Fruit fly (Drosophila melanogaster) whole organism, embryonic: ENCODE data around the gene RpL10Ab.
A peak's percentile ranks its signal among the peaks of the same experiment; 100 is the strongest.

Experiments
- Aef1 ChIP-seq: fragments of 200-800 bp; sonication (Bioruptor generic); IDR thresholded peaks from 3 replicates; pipeline ENCODE4 v1.3.6; 2022; ENCODE audit warnings: missing biosample characterization, missing genetic modification characterization
- CG10366 ChIP-seq: fragments of 200-800 bp; sonication (Bioruptor generic); IDR thresholded peaks from 2 replicates; pipeline ENCODE4 v1.3.6; 2022; ENCODE audit warnings: missing biosample characterization, missing genetic modification characterization
- CG10959 ChIP-seq: fragments of 200-800 bp; sonication (Bioruptor generic); IDR thresholded peaks from 2 replicates; pipeline ENCODE4 v1.3.6; 2022; ENCODE audit warnings: missing biosample characterization, missing genetic modification characterization
- CG11247 ChIP-seq: fragments of 200-800 bp; sonication (Bioruptor generic); IDR thresholded peaks from 2 replicates; pipeline ENCODE4 v1.3.6; 2022; ENCODE audit warnings: missing biosample characterization, missing genetic modification characterization
- CG11456 ChIP-seq: fragments of 200-800 bp; sonication (Bioruptor generic); IDR thresholded peaks from 3 replicates; pipeline ENCODE4 v1.3.6; 2022; ENCODE audit warnings: missing biosample characterization, missing genetic modification characterization
- CG11504 ChIP-seq: fragments of 200-800 bp; sonication (Bioruptor generic); optimal IDR thresholded peaks from 3 replicates; lab custom pipeline; 2019; ENCODE audit warnings: missing biosample characterization, mild to moderate bottlenecking, missing genetic modification characterization, moderate library complexity
- CG11695 ChIP-seq: fragments of 200-800 bp; sonication (Bioruptor generic); IDR thresholded peaks from 3 replicates; pipeline ENCODE4 v1.3.6; 2022; ENCODE audit warnings: missing biosample characterization, missing genetic modification characterization
- CG12391 ChIP-seq: fragments of 200-800 bp; sonication (Bioruptor generic); optimal IDR thresholded peaks from 3 replicates; lab custom pipeline; 2018; ENCODE audit warnings: missing biosample characterization, mild to moderate bottlenecking, missing genetic modification characterization, moderate library complexity
- CG14965 ChIP-seq: fragments of 200-800 bp; sonication (Bioruptor generic); optimal IDR thresholded peaks from 2 replicates; lab custom pipeline; 2016; ENCODE audit warnings: missing biosample characterization, missing genetic modification characterization, borderline replicate concordance
- CG1603 ChIP-seq: fragments of 200-800 bp; sonication (Bioruptor generic); optimal IDR thresholded peaks from 2 replicates; lab custom pipeline; 2019; ENCODE audit warnings: missing biosample characterization, mild to moderate bottlenecking, missing genetic modification characterization, moderate library complexity
- CG1647 ChIP-seq: fragments of 200-800 bp; sonication (Bioruptor generic); optimal IDR thresholded peaks from 3 replicates; lab custom pipeline; 2016; ENCODE audit warnings: missing biosample characterization, missing genetic modification characterization
- CG1792 ChIP-seq: fragments of 200-800 bp; sonication (Bioruptor generic); optimal IDR thresholded peaks from 2 replicates; lab custom pipeline; 2016; ENCODE audit warnings: missing biosample characterization, missing genetic modification characterization
- CG2116 ChIP-seq: fragments of 200-800 bp; sonication (Bioruptor generic); optimal IDR thresholded peaks from 3 replicates; lab custom pipeline; 2018; ENCODE audit warnings: missing biosample characterization, mild to moderate bottlenecking, missing genetic modification characterization
- CG2199 ChIP-seq: fragments of 200-800 bp; sonication (Bioruptor generic); IDR thresholded peaks from 3 replicates; pipeline ENCODE4 v1.3.6; 2022; ENCODE audit warnings: missing biosample characterization, missing genetic modification characterization
- CG3838 ChIP-seq: fragments of 200-800 bp; sonication (Bioruptor generic); optimal IDR thresholded peaks from 3 replicates; lab custom pipeline; 2016; ENCODE audit warnings: missing biosample characterization, missing genetic modification characterization
- CG6791 ChIP-seq: fragments of 200-800 bp; sonication (Bioruptor generic); IDR thresholded peaks from 3 replicates; pipeline ENCODE4 v1.3.6; 2022; ENCODE audit warnings: missing biosample characterization, missing genetic modification characterization; ENCODE audit not compliant: partially characterized antibody
- CG7556 ChIP-seq: fragments of 200-800 bp; sonication (Bioruptor generic); optimal IDR thresholded peaks from 2 replicates; lab custom pipeline; 2017; ENCODE audit warnings: missing biosample characterization, mild to moderate bottlenecking, missing genetic modification characterization
- CG9215 ChIP-seq: fragments of 200-800 bp; sonication (Bioruptor generic); IDR thresholded peaks from 2 replicates; pipeline ENCODE4 v1.3.6; 2022; ENCODE audit warnings: missing biosample characterization, missing genetic modification characterization
- CHES-1-like ChIP-seq: fragments of 200-800 bp; sonication (Bioruptor generic); optimal IDR thresholded peaks from 2 replicates; lab custom pipeline; 2016; ENCODE audit warnings: missing biosample characterization, missing genetic modification characterization
- CTCF ChIP-seq: fragments of 200-800 bp; sonication (Bioruptor generic); optimal IDR thresholded peaks from 2 replicates; lab custom pipeline; 2017; ENCODE audit warnings: missing biosample characterization, mild to moderate bottlenecking, missing genetic modification characterization, moderate library complexity
- CoRest ChIP-seq: fragments of 200-800 bp; sonication (Bioruptor generic); optimal IDR thresholded peaks from 3 replicates; lab custom pipeline; 2018; ENCODE audit warnings: missing biosample characterization, mild to moderate bottlenecking, missing genetic modification characterization, moderate library complexity
- CrebB ChIP-seq: fragments of 200-800 bp; sonication (Bioruptor generic); optimal IDR thresholded peaks from 3 replicates; lab custom pipeline; 2018; ENCODE audit warnings: missing biosample characterization, mild to moderate bottlenecking, missing genetic modification characterization
- Dfd ChIP-seq, 2 experiments: fragments of >200 bp; optimal IDR thresholded peaks; 2 replicates each; lab custom pipeline; 2017; ENCODE audit warnings: missing biosample characterization in 2 of 2, missing genetic modification characterization in 2 of 2
- HLH4C ChIP-seq: fragments of 200-800 bp; sonication (Bioruptor generic); IDR thresholded peaks from 3 replicates; pipeline ENCODE4 v1.3.6; 2022; ENCODE audit warnings: missing biosample characterization, missing genetic modification characterization; ENCODE audit not compliant: partially characterized antibody
- HLHmδ ChIP-seq: fragments of 200-800 bp; sonication (Bioruptor generic); optimal IDR thresholded peaks from 2 replicates; lab custom pipeline; 2018; ENCODE audit warnings: missing biosample characterization, mild to moderate bottlenecking, missing genetic modification characterization, moderate library complexity
- HmgD ChIP-seq: fragments of 200-800 bp; sonication (Bioruptor generic); optimal IDR thresholded peaks from 3 replicates; lab custom pipeline; 2016; ENCODE audit warnings: missing biosample characterization, missing genetic modification characterization
- Lhr ChIP-seq: fragments of 200-800 bp; sonication (Bioruptor generic); optimal IDR thresholded peaks from 3 replicates; lab custom pipeline; 2017; ENCODE audit warnings: mild to moderate bottlenecking, missing biosample characterization, missing genetic modification reagents, missing genetic modification characterization
- Meics ChIP-seq: fragments of 200-800 bp; sonication (Bioruptor generic); optimal IDR thresholded peaks from 2 replicates; lab custom pipeline; 2017; ENCODE audit warnings: missing biosample characterization, mild to moderate bottlenecking, missing genetic modification characterization
- NK7.1 ChIP-seq: fragments of 200-800 bp; sonication (Bioruptor generic); optimal IDR thresholded peaks from 3 replicates; lab custom pipeline; 2016; ENCODE audit warnings: missing biosample characterization, missing genetic modification characterization
- TFAM ChIP-seq: fragments of 200-800 bp; sonication (Bioruptor generic); optimal IDR thresholded peaks from 2 replicates; lab custom pipeline; 2017; ENCODE audit warnings: missing biosample characterization, missing genetic modification characterization, inconsistent platforms
- Vsx1 ChIP-seq: fragments of 200-800 bp; sonication (Bioruptor generic); optimal IDR thresholded peaks from 2 replicates; lab custom pipeline; 2017; ENCODE audit warnings: missing biosample characterization, mild to moderate bottlenecking, missing genetic modification characterization, missing genetic modification reagents
- Xbp1 ChIP-seq: fragments of 200-800 bp; sonication (Bioruptor generic); optimal IDR thresholded peaks from 3 replicates; lab custom pipeline; 2016; ENCODE audit warnings: missing biosample characterization, mild to moderate bottlenecking, missing genetic modification characterization
- bigmax ChIP-seq: fragments of 200-800 bp; sonication (Bioruptor generic); optimal IDR thresholded peaks from 2 replicates; lab custom pipeline; 2018; ENCODE audit warnings: missing biosample characterization, mild to moderate bottlenecking, missing genetic modification characterization
- bowl ChIP-seq: fragments of 200-800 bp; sonication (Bioruptor generic); IDR thresholded peaks from 2 replicates; pipeline ENCODE4 v1.3.6; 2022; ENCODE audit warnings: missing biosample characterization, missing genetic modification characterization
- cg ChIP-seq: fragments of 200-800 bp; sonication (Bioruptor generic); optimal IDR thresholded peaks from 3 replicates; lab custom pipeline; 2019; ENCODE audit warnings: missing biosample characterization, mild to moderate bottlenecking, missing genetic modification characterization, moderate library complexity
- chinmo ChIP-seq: fragments of 200-800 bp; sonication (Bioruptor generic); IDR thresholded peaks from 4 replicates; pipeline ENCODE4 v1.3.6; 2022; ENCODE audit warnings: missing biosample characterization, missing genetic modification characterization; ENCODE audit not compliant: partially characterized antibody
- chn ChIP-seq: fragments of 200-800 bp; sonication (Bioruptor generic); optimal IDR thresholded peaks from 2 replicates; lab custom pipeline; 2016; ENCODE audit warnings: missing biosample characterization, missing genetic modification characterization
- dm ChIP-seq: fragments of 200-800 bp; sonication (Bioruptor generic); optimal IDR thresholded peaks from 3 replicates; lab custom pipeline; 2016; ENCODE audit warnings: missing biosample characterization, missing genetic modification characterization
- emc ChIP-seq: fragments of 200-800 bp; sonication (Bioruptor generic); optimal IDR thresholded peaks from 2 replicates; lab custom pipeline; 2016; ENCODE audit warnings: missing biosample characterization, missing genetic modification characterization
- grau ChIP-seq: fragments of 200-800 bp; optimal IDR thresholded peaks from 3 replicates; lab custom pipeline; 2019; ENCODE audit warnings: missing biosample characterization, mild to moderate bottlenecking, missing genetic modification characterization, moderate library complexity
- ham ChIP-seq: fragments of 200-800 bp; sonication (Bioruptor generic); IDR thresholded peaks from 2 replicates; pipeline ENCODE4 v1.3.6; 2022; ENCODE audit warnings: missing biosample characterization, missing genetic modification characterization
- hbn ChIP-seq: fragments of 200-800 bp; sonication (Bioruptor generic); IDR thresholded peaks from 2 replicates; pipeline ENCODE4 v1.3.6; 2022; ENCODE audit warnings: missing biosample characterization, missing genetic modification characterization; ENCODE audit not compliant: partially characterized antibody
- kay ChIP-seq: fragments of 200-800 bp; sonication (Bioruptor generic); optimal IDR thresholded peaks from 2 replicates; lab custom pipeline; 2016; ENCODE audit warnings: missing biosample characterization, missing genetic modification characterization
- lab ChIP-seq: fragments of 200-800 bp; sonication (Bioruptor generic); optimal IDR thresholded peaks from 3 replicates; lab custom pipeline; 2017; ENCODE audit warnings: missing biosample characterization, missing genetic modification characterization, mild to moderate bottlenecking, moderate library complexity, missing genetic modification reagents
- mam ChIP-seq: fragments of 200-800 bp; sonication (Bioruptor generic); optimal IDR thresholded peaks from 3 replicates; lab custom pipeline; 2016; ENCODE audit warnings: missing biosample characterization, missing genetic modification characterization
- onecut ChIP-seq: fragments of 200-800 bp; sonication (Bioruptor generic); IDR thresholded peaks from 2 replicates; pipeline ENCODE4 v1.3.6; 2022; ENCODE audit warnings: missing biosample characterization, missing genetic modification characterization
- psq ChIP-seq: fragments of 200-800 bp; sonication (Bioruptor generic); optimal IDR thresholded peaks from 2 replicates; lab custom pipeline; 2017; ENCODE audit warnings: missing biosample characterization, missing genetic modification characterization
- repo ChIP-seq: fragments of 200-800 bp; sonication (Bioruptor generic); optimal IDR thresholded peaks from 2 replicates; lab custom pipeline; 2016; ENCODE audit warnings: missing biosample characterization, missing genetic modification characterization
- rib ChIP-seq: fragments of 200-800 bp; sonication (Bioruptor generic); IDR thresholded peaks from 2 replicates; pipeline ENCODE4 v1.3.6; 2022; ENCODE audit warnings: missing biosample characterization, missing genetic modification characterization
- scrt ChIP-seq: fragments of 200-800 bp; sonication (Bioruptor generic); optimal IDR thresholded peaks from 2 replicates; lab custom pipeline; 2018; ENCODE audit warnings: missing biosample characterization, mild to moderate bottlenecking, missing genetic modification characterization, moderate library complexity
- twi ChIP-seq: fragments of 200-800 bp; optimal IDR thresholded peaks from 2 replicates; lab custom pipeline; 2019; ENCODE audit warnings: missing biosample characterization, mild to moderate bottlenecking, missing genetic modification characterization, moderate library complexity
- yki ChIP-seq: fragments of >200 bp; optimal IDR thresholded peaks from 3 replicates; lab custom pipeline; 2018

RpL10Ab gene

dm6 chr3L:11789773-11790172, 32.9 kb upstream of the RpL10Ab start, which contains the start of gene Pi3K68D (continued):
- TF ChIP-seq mam (GFP tag; lab: Kevin White, UChicago), result peak; percentile 21
- no peak for TF ChIP-seq Aef1 (GFP tag; lab: Robert Waterston, UW)
- TF ChIP-seq CG11456 (GFP tag; lab: Robert Waterston, UW), result no peak
- peak; percentile 88 for TF ChIP-seq HLH4C (GFP tag; lab: Robert Waterston, UW)
- no peak for TF ChIP-seq dm
- peak; percentile 10 for TF ChIP-seq CrebB (tag; lab: Kevin White, UChicago)
- TF ChIP-seq Vsx1 (GFP tag; lab: Kevin White, UChicago), result no peak
- TF ChIP-seq chn (GFP tag; lab: Kevin White, UChicago), result no peak
- TF ChIP-seq CG1603 (tag; lab: Kevin White, UChicago), result peak; percentile 88
- TF ChIP-seq bowl, result no peak
- peak; percentile 94 for TF ChIP-seq CG6791 (GFP tag; lab: Robert Waterston, UW)
- no peak for TF ChIP-seq CG9215 (GFP tag; lab: Robert Waterston, UW)
- TF ChIP-seq lab (GFP tag; lab: Kevin White, UChicago), result no peak
- no peak for TF ChIP-seq HLHmδ (GFP tag; lab: Kevin White, UChicago)
- TF ChIP-seq emc (GFP tag; lab: Kevin White, UChicago), result no peak
- TF ChIP-seq onecut, result peak; percentile 74
- TF ChIP-seq ham, result no peak
- TF ChIP-seq repo, result no peak
- TF ChIP-seq twi (tag; lab: Kevin White, UChicago), result no peak
- peak; percentile 97 for TF ChIP-seq psq (GFP tag; lab: Kevin White, UChicago)
- 0 out of 2 replicates have a peak, but pooled peaks have one; percentile 6 for TF ChIP-seq CG11247
- TF ChIP-seq CG2199 (GFP tag; lab: Robert Waterston, UW), result no peak
- peak; percentile 83 for TF ChIP-seq CG2116 (GFP tag; lab: Kevin White, UChicago)
- peak; percentile 89 for TF ChIP-seq hbn (GFP tag; lab: Robert Waterston, UW)
- no peak for TF ChIP-seq CG7556 (GFP tag; lab: Kevin White, UChicago)
- no peak for TF ChIP-seq Meics (GFP tag; lab: Kevin White, UChicago)
- peak; percentile 43 for TF ChIP-seq CHES-1-like (GFP tag; lab: Kevin White, UChicago)
- peak; percentile 48 for TF ChIP-seq CG11504 (tag; lab: Kevin White, UChicago)
- peak; percentile 79 for TF ChIP-seq HmgD
- TF ChIP-seq cg (GFP tag; lab: Kevin White, UChicago), result peak; percentile 88
- no peak for TF ChIP-seq kay (GFP tag; lab: Kevin White, UChicago)
- no peak for TF ChIP-seq yki (lab: Kevin White, UChicago)
- TF ChIP-seq CG14965 (GFP tag; lab: Kevin White, UChicago), result no peak
- TF ChIP-seq CG10959 (GFP tag; lab: Robert Waterston, UW), result no peak
- no peak for TF ChIP-seq TFAM
- no peak for TF ChIP-seq Dfd (GFP tag; optimal IDR thresholded peaks at IDR 0.05; lab: Kevin White, UChicago)
- TF ChIP-seq CG3838 (GFP tag; lab: Kevin White, UChicago), result peak; percentile 50
- TF ChIP-seq CG1792, result peak; percentile 8
- peak; percentile 41 for TF ChIP-seq CoRest
- TF ChIP-seq Xbp1 (GFP tag; lab: Kevin White, UChicago), result peak; percentile 23
- no peak for TF ChIP-seq NK7.1 (GFP tag; lab: Kevin White, UChicago)
- TF ChIP-seq CG1647 (GFP tag; lab: Kevin White, UChicago), result peak; percentile 13
- TF ChIP-seq bigmax (GFP tag; lab: Kevin White, UChicago), result peak; percentile 19
- TF ChIP-seq chinmo (GFP tag; lab: Robert Waterston, UW), result peak; percentile 99
- no peak for TF ChIP-seq CG10366 (GFP tag; lab: Robert Waterston, UW)
- TF ChIP-seq rib (GFP tag; lab: Robert Waterston, UW), result no peak
- peak; percentile 37 for TF ChIP-seq CG12391
- TF ChIP-seq Lhr (GFP tag; lab: Kevin White, UChicago), result peak; percentile 81
- no peak for TF ChIP-seq grau (tag; lab: Kevin White, UChicago)
- peak; percentile 70 for TF ChIP-seq CTCF (GFP tag; lab: Kevin White, UChicago)
- TF ChIP-seq scrt (GFP tag; lab: Kevin White, UChicago), result peak; percentile 96
- no peak for TF ChIP-seq CG11695 (GFP tag; lab: Robert Waterston, UW)
